Fruit fly (Drosophila melanogaster): ENCODE measurements around the gene chrb.

dm6 chr3L:11441889-11442782, 45.2 kb upstream of the chrb start:
- TF ChIP-seq psq (optimal IDR thresholded peaks at IDR 0.05) (no peak), ttk (optimal IDR thresholded peaks at IDR 0.05) (no peak)

Data from Kc167 (cell line).